Fruit fly (Drosophila melanogaster) whole organism, adult: ENCODE results near the gene CG12560.
A peak's percentile ranks its signal among the peaks of the same experiment; 100 is the strongest.

Experiments
- CG11617 ChIP-seq: fragments of 200-800 bp; sonication (Bioruptor generic); optimal IDR thresholded peaks from 2 replicates; lab custom pipeline; 2017; ENCODE audit warnings: mild to moderate bottlenecking, missing biosample characterization, missing genetic modification reagents, missing genetic modification characterization
- CG12768 ChIP-seq: fragments of 200-800 bp; sonication (Bioruptor generic); optimal IDR thresholded peaks from 2 replicates; lab custom pipeline; 2017; ENCODE audit warnings: missing biosample characterization, missing genetic modification characterization, mild to moderate bottlenecking, moderate library complexity, missing genetic modification reagents
- Hr96 ChIP-seq: fragments of 200-800 bp; sonication (Bioruptor generic); optimal IDR thresholded peaks from 2 replicates; lab custom pipeline; 2016; ENCODE audit warnings: missing biosample characterization, missing genetic modification characterization
- Mnt ChIP-seq: fragments of 200-800 bp; sonication (Bioruptor generic); optimal IDR thresholded peaks from 2 replicates; lab custom pipeline; 2016; ENCODE audit warnings: missing biosample characterization, mild to moderate bottlenecking, missing genetic modification characterization
- cic ChIP-seq: fragments of 200-800 bp; sonication (Bioruptor generic); optimal IDR thresholded peaks from 2 replicates; lab custom pipeline; 2017; ENCODE audit warnings: missing biosample characterization, mild to moderate bottlenecking, missing genetic modification characterization, moderate library complexity
- cnc ChIP-seq, 2 experiments: fragments of >200 bp; optimal IDR thresholded peaks; 2 replicates each; lab custom pipeline; 2017
- kay ChIP-seq: fragments of 200-800 bp; sonication (Bioruptor generic); peaks from one replicate; lab custom pipeline; 2016; ENCODE audit warnings: missing biosample characterization, missing genetic modification characterization, borderline replicate concordance
- ovo ChIP-seq: fragments of 200-800 bp; sonication (Bioruptor generic); optimal IDR thresholded peaks from 2 replicates; lab custom pipeline; 2016; ENCODE audit warnings: missing biosample characterization, missing genetic modification characterization
- pad ChIP-seq: fragments of 200-800 bp; sonication (Bioruptor generic); optimal IDR thresholded peaks from 3 replicates; lab custom pipeline; 2017; ENCODE audit warnings: missing biosample characterization, missing genetic modification characterization, mild to moderate bottlenecking, moderate library complexity, missing genetic modification reagents
- tj ChIP-seq: fragments of 200-800 bp; sonication (Bioruptor generic); optimal IDR thresholded peaks from 3 replicates; lab custom pipeline; 2017; ENCODE audit warnings: missing biosample characterization, mild to moderate bottlenecking, missing genetic modification characterization, moderate library complexity
- toe ChIP-seq: fragments of 200-800 bp; sonication (Bioruptor generic); optimal IDR thresholded peaks from 2 replicates; lab custom pipeline; 2016; ENCODE audit warnings: missing biosample characterization, missing genetic modification characterization

- TF ChIP-seq cnc (optimal IDR thresholded peaks at IDR 0.05; lab: Kevin White, UChicago) = no peak
- no peak for TF ChIP-seq toe
- no peak for TF ChIP-seq pad
- no peak for TF ChIP-seq cic
- TF ChIP-seq kay (GFP tag; lab: Kevin White, UChicago) = peak; percentile 93
- no peak for TF ChIP-seq tj (GFP tag; lab: Kevin White, UChicago)
- TF ChIP-seq ovo (GFP tag; lab: Kevin White, UChicago) = no peak
- TF ChIP-seq Mnt (GFP tag; lab: Kevin White, UChicago) = no peak
- no peak for TF ChIP-seq CG11617
- no peak for TF ChIP-seq CG12768
- no peak for TF ChIP-seq Hr96 (GFP tag; lab: Kevin White, UChicago)
Observed at dm6 chr2L:8004072-8004471, 5.2 kb downstream of the CG12560 start, which contains the start of gene Wwox.
